Worm (Caenorhabditis elegans) whole organism, young adult: ENCODE measurements around the gene ZK757.2.

Experiments
- ama-1 ChIP-seq, 3 experiments: fragments of 150-350 bp in 1 of 3; sonication (generic microtip) in 2 of 3; optimal IDR thresholded peaks; 2 replicates each; lab custom pipeline; 2014 to 2018; ENCODE audit warnings: missing biosample characterization in 2 of 3, missing genetic modification characterization in 2 of 3, missing genetic modification reagents in 2 of 3
- ceh-79 ChIP-seq: sonication (generic microtip); optimal IDR thresholded peaks from 2 replicates; lab custom pipeline; 2017; ENCODE audit warnings: mild to moderate bottlenecking, missing genetic modification characterization, missing compliant biosample characterization
- gei-17 ChIP-seq: fragments of 200-800 bp; sonication (Bioruptor generic); optimal IDR thresholded peaks from 2 replicates; lab custom pipeline; 2018; ENCODE audit warnings: mild to moderate bottlenecking, missing genetic modification characterization, missing compliant biosample characterization
- hlh-26 ChIP-seq: fragments of 200-800 bp; sonication (Bioruptor generic); conservative IDR thresholded peaks from 2 replicates; pipeline ENCODE4 v1.3.6; 2022; ENCODE audit warnings: missing genetic modification reagents, missing genetic modification characterization, missing compliant biosample characterization
- repo-1 ChIP-seq: sonication (generic microtip); optimal IDR thresholded peaks from 2 replicates; lab custom pipeline; 2017; ENCODE audit warnings: mild to moderate bottlenecking, missing genetic modification characterization, missing compliant biosample characterization
- sdz-38 ChIP-seq: sonication (generic microtip); optimal IDR thresholded peaks from 2 replicates; lab custom pipeline; 2016; ENCODE audit warnings: missing genotype, missing genetic modification characterization, missing compliant biosample characterization
- snpc-4 ChIP-seq, 5 experiments: fragments of 150-350 bp in 1 of 5; sonication (generic microtip) in 4 of 5; optimal IDR thresholded peaks; 2 replicates each; lab custom pipeline; 2014 to 2018; ENCODE audit warnings: missing genetic modification characterization in 5 of 5, missing biosample characterization in 3 of 5, antibody characterized with exemption in 2 of 5, mild to moderate bottlenecking in 2 of 5, missing compliant biosample characterization in 2 of 5, missing genotype in 2 of 5, moderate library complexity in 2 of 5, missing genetic modification reagents in 1 of 5

DNA sequence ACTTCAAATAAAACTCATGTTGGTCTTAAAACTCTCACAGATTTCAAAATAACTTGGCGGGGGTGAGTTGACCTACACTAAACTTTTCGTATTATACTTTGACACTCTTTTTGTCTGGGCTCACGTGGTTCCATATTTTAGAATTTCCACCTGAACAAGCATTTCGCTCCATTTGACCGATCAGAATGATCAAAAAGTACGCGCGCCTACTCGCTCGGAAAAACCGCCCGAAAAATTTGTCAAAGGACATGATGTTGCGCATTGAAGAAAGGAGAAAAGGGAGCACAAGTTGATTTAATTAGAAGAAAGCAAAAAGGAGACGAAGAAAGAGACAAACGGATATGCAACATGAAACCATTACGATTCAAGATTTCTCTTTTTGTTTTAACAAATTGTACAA lies 7.6 kb upstream of the ZK757.2 start:
- TF ChIP-seq gei-17 (GFP tag; lab: Kevin White, UChicago) (no peak), snpc-4 (GFP tag; optimal IDR thresholded peaks at IDR 0.05; lab: Kevin White, UChicago) (no peak), snpc-4 (tag; optimal IDR thresholded peaks at IDR 0.05; lab: Kevin White, UChicago) (no peak), sdz-38 (tag; lab: Kevin White, UChicago) (no peak), repo-1 (tag; lab: Kevin White, UChicago) (no peak), ceh-79 (tag; lab: Kevin White, UChicago) (no peak), ama-1 (optimal IDR thresholded peaks at IDR 0.05; lab: Kevin White, UChicago) (no peak), ama-1 (GFP tag; optimal IDR thresholded peaks at IDR 0.05; lab: Kevin White, UChicago) (no peak), hlh-26 (no peak)
